Worm (Caenorhabditis elegans) whole organism, L4 larva: Measurements from ENCODE around the gene npr-5.

Experiments
- F37D6.2 ChIP-seq: sonication (generic microtip); optimal IDR thresholded peaks from 2 replicates; lab custom pipeline; 2016; ENCODE audit warnings: mild to moderate bottlenecking, missing genetic modification characterization, missing compliant biosample characterization
- T20F7.1 ChIP-seq: fragments of 200-800 bp; sonication (Bioruptor generic); optimal IDR thresholded peaks from 2 replicates; lab custom pipeline; 2018; ENCODE audit warnings: mild to moderate bottlenecking, missing genetic modification characterization, missing compliant biosample characterization
- T26A8.4 ChIP-seq: fragments of 200-800 bp; sonication (Bioruptor generic); IDR thresholded peaks from 2 replicates; pipeline ENCODE4 v1.3.6; 2022; ENCODE audit warnings: missing genetic modification characterization, missing compliant biosample characterization
- Y105C5A.15 ChIP-seq: fragments of 200-800 bp; sonication (Bioruptor generic); IDR thresholded peaks from 2 replicates; pipeline ENCODE4 v1.3.6; 2022; ENCODE audit warnings: missing genetic modification characterization, missing compliant biosample characterization
- Y5F2A.4 ChIP-seq: fragments of 200-800 bp; sonication (Bioruptor generic); optimal IDR thresholded peaks from 2 replicates; lab custom pipeline; 2018; ENCODE audit warnings: mild to moderate bottlenecking, missing genetic modification characterization, missing compliant biosample characterization
- aha-1 ChIP-seq: fragments of 150-350 bp; peaks from one replicate; lab custom pipeline; 2014; ENCODE audit warnings: missing biosample characterization, missing genetic modification characterization
- aly-2 ChIP-seq: sonication (generic microtip); optimal IDR thresholded peaks from 2 replicates; lab custom pipeline; 2018; ENCODE audit warnings: missing biosample characterization, missing genetic modification characterization
- ama-1 ChIP-seq: fragments of 150-350 bp; optimal IDR thresholded peaks from 2 replicates; lab custom pipeline; 2014; ENCODE audit warnings: inconsistent platforms, mixed read lengths
- arid-1 ChIP-seq: fragments of 200-800 bp; sonication (Bioruptor generic); conservative IDR thresholded peaks from 2 replicates; pipeline ENCODE4 v1.3.6; 2022; ENCODE audit warnings: missing genetic modification reagents, missing genetic modification characterization, missing compliant biosample characterization
- ceh-20 ChIP-seq: fragments of 200-800 bp; sonication (Bioruptor generic); IDR thresholded peaks from 2 replicates; pipeline ENCODE4 v1.3.6; 2022; ENCODE audit warnings: missing genetic modification reagents, missing genetic modification characterization, missing compliant biosample characterization
- daf-16 ChIP-seq, 3 experiments: sonication (generic microtip); optimal IDR thresholded peaks; 2 replicates each; lab custom pipeline; 2016 to 2017; ENCODE audit warnings: missing genetic modification characterization in 3 of 3, missing genetic modification reagents in 3 of 3, mild to moderate bottlenecking in 2 of 3, missing compliant biosample characterization in 2 of 3, missing biosample characterization in 1 of 3, moderate library complexity in 1 of 3
- fkh-10 ChIP-seq: fragments of 150-350 bp; optimal IDR thresholded peaks from 2 replicates; lab custom pipeline; 2014; ENCODE audit warnings: missing biosample characterization, missing genetic modification reagents, missing genetic modification characterization
- gei-8 ChIP-seq: fragments of 200-800 bp; sonication (Bioruptor generic); optimal IDR thresholded peaks from 2 replicates; lab custom pipeline; 2018; ENCODE audit warnings: mild to moderate bottlenecking, missing genetic modification characterization, missing compliant biosample characterization
- hmg-1.1 ChIP-seq: fragments of 200-800 bp; sonication (Bioruptor generic); IDR thresholded peaks from 2 replicates; pipeline ENCODE4 v1.3.6; 2022; ENCODE audit warnings: missing genetic modification reagents, missing genetic modification characterization, missing compliant biosample characterization
- jun-1 ChIP-seq: fragments of 150-350 bp; optimal IDR thresholded peaks from 2 replicates; lab custom pipeline; 2014; ENCODE audit warnings: missing biosample characterization, missing genetic modification reagents, missing genetic modification characterization
- lin-1 ChIP-seq: fragments of 200-800 bp; sonication (Bioruptor generic); IDR thresholded peaks from 2 replicates; pipeline ENCODE4 v1.3.6; 2022; ENCODE audit warnings: missing genetic modification reagents, missing genetic modification characterization, missing compliant biosample characterization
- lin-13 ChIP-seq: fragments of 150-350 bp; optimal IDR thresholded peaks from 2 replicates; lab custom pipeline; 2014; ENCODE audit warnings: missing biosample characterization, missing genetic modification reagents, missing genetic modification characterization
- lin-15B ChIP-seq: fragments of 150-350 bp; sonication (generic microtip); optimal IDR thresholded peaks from 3 replicates; lab custom pipeline; 2014; ENCODE audit warnings: missing biosample characterization, missing genetic modification characterization
- lsy-2 ChIP-seq, 2 experiments: fragments of 150-350 bp in 1 of 2; sonication (generic microtip) in 1 of 2; optimal IDR thresholded peaks; 2 replicates each; lab custom pipeline; 2014 to 2017; ENCODE audit warnings: missing biosample characterization in 2 of 2, missing genetic modification characterization in 2 of 2
- mdl-1 ChIP-seq, 2 experiments: fragments of 150-350 bp in 1 of 2; sonication (generic microtip) in 1 of 2; optimal IDR thresholded peaks; 2 replicates each; lab custom pipeline; 2014 to 2017; ENCODE audit warnings: missing biosample characterization in 2 of 2, missing genetic modification characterization in 2 of 2
- mxl-3 ChIP-seq: fragments of 200-800 bp; sonication (Bioruptor generic); optimal IDR thresholded peaks from 2 replicates; lab custom pipeline; 2018; ENCODE audit warnings: mild to moderate bottlenecking, missing genetic modification characterization, missing compliant biosample characterization
- nhr-11 ChIP-seq: fragments of 150-350 bp; optimal IDR thresholded peaks from 2 replicates; lab custom pipeline; 2014; ENCODE audit warnings: missing biosample characterization, missing genetic modification characterization
- nhr-111 ChIP-seq: fragments of 200-800 bp; sonication (Bioruptor generic); optimal IDR thresholded peaks from 2 replicates; lab custom pipeline; 2018; ENCODE audit warnings: mild to moderate bottlenecking, missing genetic modification characterization, missing compliant biosample characterization
- nhr-76 ChIP-seq: fragments of 150-350 bp; optimal IDR thresholded peaks from 2 replicates; lab custom pipeline; 2014; ENCODE audit warnings: missing biosample characterization, missing genetic modification characterization
- nhr-77 ChIP-seq: fragments of 150-350 bp; optimal IDR thresholded peaks from 2 replicates; lab custom pipeline; 2014; ENCODE audit warnings: missing biosample characterization, missing genetic modification characterization
- set-16 ChIP-seq: fragments of 200-800 bp; sonication (Bioruptor generic); IDR thresholded peaks from 2 replicates; pipeline ENCODE4 v1.3.6; 2022; ENCODE audit warnings: missing genetic modification reagents, missing genetic modification characterization, missing compliant biosample characterization
- snpc-1.2 ChIP-seq: fragments of 200-800 bp; sonication (Bioruptor generic); IDR thresholded peaks from 2 replicates; pipeline ENCODE4 v1.3.6; 2022; ENCODE audit warnings: missing genetic modification reagents, missing genetic modification characterization, missing compliant biosample characterization
- snpc-4 ChIP-seq: fragments of 150-350 bp; optimal IDR thresholded peaks from 2 replicates; lab custom pipeline; 2014; ENCODE audit warnings: missing biosample characterization, missing genetic modification characterization
- spr-1 ChIP-seq: sonication (generic microtip); optimal IDR thresholded peaks from 2 replicates; lab custom pipeline; 2016; ENCODE audit warnings: mild to moderate bottlenecking, missing genetic modification characterization, missing compliant biosample characterization
- unc-39 ChIP-seq: sonication (generic microtip); optimal IDR thresholded peaks from 2 replicates; lab custom pipeline; 2017; ENCODE audit warnings: missing biosample characterization, missing genetic modification characterization
- unc-62 ChIP-seq, 3 experiments: fragments of 150-350 bp in 1 of 3; sonication (generic microtip); optimal IDR thresholded peaks in 2 of 3; peaks in 1 of 3; 1 replicate in 1 of 3; 2 replicates in 2 of 3; lab custom pipeline; 2014 to 2017; ENCODE audit warnings: missing biosample characterization in 3 of 3, missing genetic modification characterization in 3 of 3, missing genetic modification reagents in 3 of 3, missing genotype in 1 of 3
- vab-7 ChIP-seq: fragments of 200-800 bp; sonication (Bioruptor generic); IDR thresholded peaks from 2 replicates; pipeline ENCODE4 v1.3.6; 2022; ENCODE audit warnings: missing genetic modification reagents, missing genetic modification characterization, missing compliant biosample characterization
- zfp-2 ChIP-seq: sonication (generic microtip); optimal IDR thresholded peaks from 2 replicates; lab custom pipeline; 2016; ENCODE audit warnings: mild to moderate bottlenecking, missing genetic modification characterization, missing compliant biosample characterization
- zfp-3 ChIP-seq: fragments of 200-800 bp; sonication (Bioruptor generic); conservative IDR thresholded peaks from 2 replicates; pipeline ENCODE4 v1.3.6; 2022; ENCODE audit warnings: missing genetic modification reagents, missing genetic modification characterization, missing compliant biosample characterization
- ztf-11 ChIP-seq: fragments of 150-350 bp; optimal IDR thresholded peaks from 2 replicates; lab custom pipeline; 2014; ENCODE audit warnings: missing biosample characterization, missing genetic modification characterization
- ztf-7 ChIP-seq: fragments of 150-350 bp; optimal IDR thresholded peaks from 2 replicates; lab custom pipeline; 2014; ENCODE audit warnings: missing biosample characterization, missing genetic modification characterization

Gene npr-5

ce11 chrV:295802-296201 is 14.3 kb upstream of the npr-5 start:
- TF ChIP-seq F37D6.2 (tag; lab: Kevin White, UChicago) (no peak), mxl-3 (GFP tag; lab: Kevin White, UChicago) (no peak), lin-13 (GFP tag; lab: Kevin White, UChicago) (no peak), aly-2 (tag; lab: Kevin White, UChicago) (no peak), mdl-1 (tag; optimal IDR thresholded peaks at IDR 0.05; lab: Kevin White, UChicago) (no peak), arid-1 (GFP tag; lab: Robert Waterston, UW) (no peak), unc-62 (GFP tag; optimal IDR thresholded peaks at IDR 0.05 in 1 of 2; lab: Kevin White, UChicago) (peak in 1 of 2 experiments; percentile 50), unc-62 (tag; optimal IDR thresholded peaks at IDR 0.05; lab: Kevin White, UChicago) (no peak), set-16 (GFP tag; lab: Robert Waterston, UW) (peak; percentile 59; the same call in 1 of the 2 replicates)

ce11 chrV:285298-285697 is 3.8 kb upstream of the npr-5 start:
- TF ChIP-seq ztf-11 (tag; lab: Kevin White, UChicago), result no peak
- no peak for TF ChIP-seq unc-39 (tag; lab: Kevin White, UChicago)
- TF ChIP-seq lin-1 (GFP tag; lab: Robert Waterston, UW), result no peak
- TF ChIP-seq mdl-1 (tag; optimal IDR thresholded peaks at IDR 0.05; lab: Kevin White, UChicago), result no peak
- no peak for TF ChIP-seq hmg-1.1 (GFP tag; lab: Robert Waterston, UW)
- no peak for TF ChIP-seq nhr-76 (tag; lab: Kevin White, UChicago)
- no peak for TF ChIP-seq ztf-7 (tag; lab: Kevin White, UChicago)
- TF ChIP-seq, all 104 proteins: peak for 0

ce11 chrV:284808-285207 is 3.3 kb upstream of the npr-5 start:
- no peak for TF ChIP-seq snpc-1.2 (GFP tag; lab: Robert Waterston, UW)
- peak in 1 of 2 experiments; percentile 11 for TF ChIP-seq daf-16 (GFP tag; optimal IDR thresholded peaks at IDR 0.05; lab: Kevin White, UChicago)
- TF ChIP-seq daf-16 (tag; optimal IDR thresholded peaks at IDR 0.05; lab: Kevin White, UChicago), result no peak
- peak in 1 of 2 experiments; percentile 41 for TF ChIP-seq unc-62 (GFP tag; optimal IDR thresholded peaks at IDR 0.05 in 1 of 2; lab: Kevin White, UChicago)
- TF ChIP-seq unc-62 (tag; optimal IDR thresholded peaks at IDR 0.05; lab: Kevin White, UChicago), result no peak
- TF ChIP-seq set-16 (GFP tag; lab: Robert Waterston, UW), result peak; percentile 22; the same call in 1 of the 2 replicates
- 0 out of 2 replicates have a peak, but pooled peaks have one; percentile 35 for TF ChIP-seq ceh-20 (GFP tag; lab: Robert Waterston, UW)

ce11 chrV:283953-284352 is 2.4 kb upstream of the npr-5 start:
- TF ChIP-seq nhr-111 (no peak), lin-13 (GFP tag; lab: Kevin White, UChicago) (no peak), zfp-3 (GFP tag; lab: Robert Waterston, UW) (no peak), T20F7.1 (GFP tag; lab: Kevin White, UChicago) (no peak), zfp-2 (tag; lab: Kevin White, UChicago) (no peak), jun-1 (no peak), lin-15B (tag; lab: Kevin White, UChicago) (no peak), gei-8 (GFP tag; lab: Kevin White, UChicago) (no peak), T26A8.4 (GFP tag; lab: Robert Waterston, UW) (no peak), Y105C5A.15 (no peak), aha-1 (no peak), set-16 (GFP tag; lab: Robert Waterston, UW) (no peak), vab-7 (no peak), spr-1 (tag; lab: Kevin White, UChicago) (no peak), mxl-3 (GFP tag; lab: Kevin White, UChicago) (no peak), ama-1 (lab: Kevin White, UChicago) (no peak), fkh-10 (GFP tag; lab: Kevin White, UChicago) (no peak), nhr-77 (no peak), daf-16 (GFP tag; optimal IDR thresholded peaks at IDR 0.05; lab: Kevin White, UChicago) (no peak), daf-16 (tag; optimal IDR thresholded peaks at IDR 0.05; lab: Kevin White, UChicago) (no peak)

- TF ChIP-seq Y5F2A.4 (GFP tag; lab: Kevin White, UChicago) (no peak), lsy-2 (tag; optimal IDR thresholded peaks at IDR 0.05; lab: Kevin White, UChicago) (peak in 1 of 2 experiments; percentile 18), ceh-20 (GFP tag; lab: Robert Waterston, UW) (peak; percentile 33; the same call in 1 of the 2 replicates), snpc-4 (tag; lab: Kevin White, UChicago) (no peak), nhr-11 (peak; percentile 29), unc-62 (GFP tag; optimal IDR thresholded peaks at IDR 0.05 in 1 of 2; lab: Kevin White, UChicago) (peak in 1 of 2 experiments; percentile 76), unc-62 (tag; optimal IDR thresholded peaks at IDR 0.05; lab: Kevin White, UChicago) (no peak)
Measured at ce11 chrV:281111-281510, 405 bp downstream of the npr-5 start.
